Worm (Caenorhabditis elegans) whole organism, young adult: Measurements from ENCODE around the gene unc-62.

Source experiments
- F23B12.7 ChIP-seq: sonication (generic microtip); optimal IDR thresholded peaks from 2 replicates; lab custom pipeline; 2017; ENCODE audit warnings: missing genetic modification characterization, mild to moderate bottlenecking, missing compliant biosample characterization, antibody characterized with exemption, moderate library complexity; ENCODE audit not compliant: insufficient read depth
- F37B4.10 ChIP-seq: fragments of 200-800 bp; sonication (Bioruptor generic); IDR thresholded peaks from 2 replicates; pipeline ENCODE4 v1.3.6; 2022; ENCODE audit warnings: missing genetic modification characterization, missing compliant biosample characterization
- aptf-2 ChIP-seq: fragments of 200-800 bp; sonication (Bioruptor generic); conservative IDR thresholded peaks from 2 replicates; pipeline ENCODE4 v1.3.6; 2022; ENCODE audit warnings: missing genetic modification reagents, missing genetic modification characterization, missing compliant biosample characterization
- gei-17 ChIP-seq: fragments of 200-800 bp; sonication (Bioruptor generic); optimal IDR thresholded peaks from 2 replicates; lab custom pipeline; 2018; ENCODE audit warnings: mild to moderate bottlenecking, missing genetic modification characterization, missing compliant biosample characterization
- nfya-2 ChIP-seq: fragments of 200-800 bp; sonication (Bioruptor generic); IDR thresholded peaks from 2 replicates; pipeline ENCODE4 v1.3.6; 2022; ENCODE audit warnings: missing genetic modification reagents, missing genetic modification characterization, missing compliant biosample characterization
- rpc-1 ChIP-seq, 2 experiments: fragments of 150-350 bp in 1 of 2; sonication (generic microtip) in 1 of 2; optimal IDR thresholded peaks; 2 replicates each; lab custom pipeline; 2014 to 2018; ENCODE audit warnings: missing biosample characterization in 1 of 2, missing genetic modification characterization in 1 of 2, missing genetic modification reagents in 1 of 2, missing genotype in 1 of 2
- snpc-4 ChIP-seq, 5 experiments: fragments of 150-350 bp in 1 of 5; sonication (generic microtip) in 4 of 5; optimal IDR thresholded peaks; 2 replicates each; lab custom pipeline; 2014 to 2018; ENCODE audit warnings: missing genetic modification characterization in 5 of 5, missing biosample characterization in 3 of 5, antibody characterized with exemption in 2 of 5, mild to moderate bottlenecking in 2 of 5, missing compliant biosample characterization in 2 of 5, missing genotype in 2 of 5, moderate library complexity in 2 of 5, missing genetic modification reagents in 1 of 5
- tlf-1 ChIP-seq: fragments of 200-800 bp; sonication (Bioruptor generic); optimal IDR thresholded peaks from 2 replicates; lab custom pipeline; 2018; ENCODE audit warnings: mild to moderate bottlenecking, missing genetic modification characterization, missing compliant biosample characterization
- ztf-6 ChIP-seq: fragments of 200-800 bp; sonication (Bioruptor generic); IDR thresholded peaks from 2 replicates; pipeline ENCODE4 v1.3.6; 2022; ENCODE audit warnings: missing genetic modification reagents, missing genetic modification characterization, missing compliant biosample characterization

DNA sequence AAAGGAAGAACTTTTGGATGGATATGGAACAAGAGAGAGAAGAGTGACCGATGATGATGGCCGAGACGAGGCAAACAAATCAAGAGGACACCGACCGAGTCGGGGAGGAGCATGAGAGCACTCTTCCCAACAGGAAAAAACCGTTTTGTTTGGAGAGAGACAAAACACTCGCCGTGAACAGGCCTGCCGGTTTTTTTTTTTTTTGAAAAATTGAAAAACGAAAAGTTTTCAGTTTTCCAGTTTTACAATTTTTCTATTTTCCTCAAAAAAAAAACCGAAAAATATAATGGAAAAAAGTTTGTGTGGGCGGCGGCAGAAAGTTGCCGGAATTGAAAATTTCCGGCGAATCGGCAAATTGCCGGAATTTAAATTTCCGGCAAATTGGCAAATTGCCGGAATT lies 62.4 kb downstream of the unc-62 start, which contains the start of gene Y61A9LA.7:
- TF ChIP-seq ztf-6 (no peak), snpc-4 (GFP tag; optimal IDR thresholded peaks at IDR 0.05; lab: Kevin White, UChicago) (no peak), snpc-4 (tag; optimal IDR thresholded peaks at IDR 0.05; lab: Kevin White, UChicago) (no peak), rpc-1 (optimal IDR thresholded peaks at IDR 0.05; lab: Kevin White, UChicago) (no peak), rpc-1 (tag; optimal IDR thresholded peaks at IDR 0.05; lab: Kevin White, UChicago) (no peak), F23B12.7 (tag; lab: Kevin White, UChicago) (no peak), gei-17 (GFP tag; lab: Kevin White, UChicago) (no peak), nfya-2 (GFP tag; lab: Robert Waterston, UW) (no peak), tlf-1 (GFP tag; lab: Kevin White, UChicago) (no peak), F37B4.10 (GFP tag; lab: Robert Waterston, UW) (no peak), aptf-2 (GFP tag; lab: Robert Waterston, UW) (no peak)
